Worm (Caenorhabditis elegans) whole organism, L4/young adult: ENCODE data around the gene F19B6.1.

Experiments used
- W03F9.2 ChIP-seq: fragments of 150-350 bp; optimal IDR thresholded peaks from 2 replicates; lab custom pipeline; 2014; ENCODE audit warnings: missing biosample characterization, missing genetic modification characterization
- dao-5 ChIP-seq: sonication (generic microtip); optimal IDR thresholded peaks from 2 replicates; lab custom pipeline; 2016; ENCODE audit warnings: missing genotype, missing genetic modification characterization, moderate library complexity, missing compliant biosample characterization
- him-1 ChIP-seq: sonication (generic microtip); optimal IDR thresholded peaks from 2 replicates; lab custom pipeline; 2016; ENCODE audit warnings: missing genotype, missing genetic modification reagents, missing genetic modification characterization, missing compliant biosample characterization

- no peak for TF ChIP-seq W03F9.2 (tag; lab: Kevin White, UChicago)
- TF ChIP-seq him-1 = no peak
- TF ChIP-seq dao-5 (tag; lab: Kevin White, UChicago) = no peak
Measured at ce11 chrIV:12340885-12341284, 5.0 kb upstream of the F19B6.1 start.
